Worm (Caenorhabditis elegans) whole organism, mixed stage, embryonic: ENCODE measurements around the gene glt-6.

Source experiments
- ces-1 ChIP-seq: fragments of 150-350 bp; optimal IDR thresholded peaks from 2 replicates; lab custom pipeline; 2014; ENCODE audit warnings: missing biosample characterization, missing genetic modification reagents, missing genetic modification characterization
- cnd-1 ChIP-seq: fragments of 200-800 bp; sonication (Bioruptor generic); optimal IDR thresholded peaks from 2 replicates; lab custom pipeline; 2018; ENCODE audit warnings: mild to moderate bottlenecking, missing genetic modification characterization, missing compliant biosample characterization
- flh-1 ChIP-seq: fragments of 200-800 bp; sonication (Bioruptor generic); optimal IDR thresholded peaks from 2 replicates; lab custom pipeline; 2018; ENCODE audit warnings: mild to moderate bottlenecking, missing genetic modification characterization, moderate library complexity, missing compliant biosample characterization
- nhr-28 ChIP-seq: fragments of 150-350 bp; optimal IDR thresholded peaks from 2 replicates; lab custom pipeline; 2014; ENCODE audit warnings: missing biosample characterization, missing genetic modification characterization
- ztf-11 ChIP-seq: fragments of 150-350 bp; optimal IDR thresholded peaks from 2 replicates; lab custom pipeline; 2014; ENCODE audit warnings: missing biosample characterization, missing genetic modification characterization

DNA sequence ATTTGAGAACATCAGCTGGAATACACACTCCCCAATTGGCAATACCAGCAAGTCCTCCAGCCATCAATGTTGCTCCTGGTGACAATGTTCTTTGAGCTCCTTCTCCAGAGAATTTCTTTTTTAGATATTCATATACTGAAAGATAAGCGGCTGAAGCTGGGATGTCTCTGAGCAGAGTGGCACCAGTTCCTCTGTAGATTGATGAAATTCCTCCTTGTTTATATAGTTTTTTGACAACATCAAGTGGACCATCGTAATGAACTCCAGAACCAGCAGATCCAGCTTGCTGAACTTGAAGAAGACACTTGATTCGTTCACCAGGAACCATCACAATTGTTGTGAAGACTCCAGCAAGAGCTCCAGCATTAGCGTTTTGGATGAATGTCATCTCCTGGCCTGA, 48.7 kb downstream of the glt-6 start:
- TF ChIP-seq ztf-11 (tag; lab: Kevin White, UChicago) (no peak), ces-1 (GFP tag; lab: Kevin White, UChicago) (no peak), flh-1 (GFP tag; lab: Kevin White, UChicago) (no peak), nhr-28 (tag; lab: Kevin White, UChicago) (no peak), cnd-1 (tag; lab: Kevin White, UChicago) (no peak)
